Worm (Caenorhabditis elegans) whole organism, L4 larva: ENCODE data around the gene D1025.10.

ENCODE experiments used
- T20F7.1 ChIP-seq: fragments of 200-800 bp; sonication (Bioruptor generic); optimal IDR thresholded peaks from 2 replicates; lab custom pipeline; 2018; ENCODE audit warnings: mild to moderate bottlenecking, missing genetic modification characterization, missing compliant biosample characterization
- T26A8.4 ChIP-seq: fragments of 200-800 bp; sonication (Bioruptor generic); IDR thresholded peaks from 2 replicates; pipeline ENCODE4 v1.3.6; 2022; ENCODE audit warnings: missing genetic modification characterization, missing compliant biosample characterization
- Y105C5A.15 ChIP-seq: fragments of 200-800 bp; sonication (Bioruptor generic); IDR thresholded peaks from 2 replicates; pipeline ENCODE4 v1.3.6; 2022; ENCODE audit warnings: missing genetic modification characterization, missing compliant biosample characterization
- ZK337.2 ChIP-seq: fragments of 200-800 bp; sonication (Bioruptor generic); IDR thresholded peaks from 2 replicates; pipeline ENCODE4 v1.3.6; 2022; ENCODE audit warnings: missing genetic modification reagents, missing genetic modification characterization, missing compliant biosample characterization
- aha-1 ChIP-seq: fragments of 150-350 bp; peaks from one replicate; lab custom pipeline; 2014; ENCODE audit warnings: missing biosample characterization, missing genetic modification characterization
- ama-1 ChIP-seq: fragments of 150-350 bp; optimal IDR thresholded peaks from 2 replicates; lab custom pipeline; 2014; ENCODE audit warnings: inconsistent platforms, mixed read lengths
- arid-1 ChIP-seq: fragments of 200-800 bp; sonication (Bioruptor generic); conservative IDR thresholded peaks from 2 replicates; pipeline ENCODE4 v1.3.6; 2022; ENCODE audit warnings: missing genetic modification reagents, missing genetic modification characterization, missing compliant biosample characterization
- ceh-32 ChIP-seq: sonication (generic microtip); optimal IDR thresholded peaks from 2 replicates; lab custom pipeline; 2016; ENCODE audit warnings: mild to moderate bottlenecking, missing genetic modification characterization, missing compliant biosample characterization; ENCODE audit not compliant: poor library complexity
- ceh-82 ChIP-seq: sonication (generic microtip); optimal IDR thresholded peaks from 2 replicates; lab custom pipeline; 2017; ENCODE audit warnings: missing biosample characterization, missing genetic modification characterization
- cey-2 ChIP-seq: sonication (generic microtip); optimal IDR thresholded peaks from 3 replicates; lab custom pipeline; 2017; ENCODE audit warnings: missing genetic modification characterization, mild to moderate bottlenecking, missing compliant biosample characterization, antibody characterized with exemption, borderline replicate concordance; ENCODE audit not compliant: insufficient read depth
- ctbp-1 ChIP-seq: fragments of 200-800 bp; sonication (Bioruptor generic); IDR thresholded peaks from 2 replicates; pipeline ENCODE4 v1.3.6; 2022; ENCODE audit warnings: missing genetic modification reagents, missing genetic modification characterization, missing compliant biosample characterization
- daf-12 ChIP-seq: fragments of 150-350 bp; optimal IDR thresholded peaks from 2 replicates; lab custom pipeline; 2014; ENCODE audit warnings: missing biosample characterization, missing genetic modification reagents, missing genetic modification characterization
- daf-16 ChIP-seq, 3 experiments: sonication (generic microtip); optimal IDR thresholded peaks; 2 replicates each; lab custom pipeline; 2016 to 2017; ENCODE audit warnings: missing genetic modification characterization in 3 of 3, missing genetic modification reagents in 3 of 3, mild to moderate bottlenecking in 2 of 3, missing compliant biosample characterization in 2 of 3, missing biosample characterization in 1 of 3, moderate library complexity in 1 of 3
- daf-19 ChIP-seq: fragments of 200-800 bp; sonication (Bioruptor generic); conservative IDR thresholded peaks from 2 replicates; pipeline ENCODE4 v1.3.6; 2022; ENCODE audit warnings: missing genetic modification characterization, missing compliant biosample characterization
- dmd-6 ChIP-seq: fragments of 200-800 bp; sonication (Bioruptor generic); IDR thresholded peaks from 2 replicates; pipeline ENCODE4 v1.3.6; 2022; ENCODE audit warnings: missing genetic modification reagents, missing genetic modification characterization, missing compliant biosample characterization
- dmd-8 ChIP-seq: fragments of 200-800 bp; sonication (Bioruptor generic); IDR thresholded peaks from 2 replicates; pipeline ENCODE4 v1.3.6; 2022; ENCODE audit warnings: missing genetic modification characterization, missing compliant biosample characterization
- duxl-1 ChIP-seq: sonication (generic microtip); optimal IDR thresholded peaks from 2 replicates; lab custom pipeline; 2016; ENCODE audit warnings: mild to moderate bottlenecking, missing genetic modification characterization, moderate library complexity, missing compliant biosample characterization; ENCODE audit not compliant: poor library complexity
- dve-1 ChIP-seq: sonication (generic microtip); optimal IDR thresholded peaks from 2 replicates; lab custom pipeline; 2017; ENCODE audit warnings: antibody characterized with exemption, mild to moderate bottlenecking, missing genetic modification characterization, missing compliant biosample characterization; ENCODE audit not compliant: insufficient read depth
- fkh-10 ChIP-seq: fragments of 150-350 bp; optimal IDR thresholded peaks from 2 replicates; lab custom pipeline; 2014; ENCODE audit warnings: missing biosample characterization, missing genetic modification reagents, missing genetic modification characterization
- hif-1 ChIP-seq, 2 experiments: sonication (generic microtip); optimal IDR thresholded peaks; 2 replicates each; lab custom pipeline; 2016 to 2017; ENCODE audit warnings: missing compliant biosample characterization in 2 of 2, missing genetic modification characterization in 2 of 2, missing genetic modification reagents in 2 of 2, missing genotype in 2 of 2, mild to moderate bottlenecking in 1 of 2
- hlh-11 ChIP-seq: fragments of 200-800 bp; sonication (Bioruptor generic); optimal IDR thresholded peaks from 2 replicates; lab custom pipeline; 2018; ENCODE audit warnings: mild to moderate bottlenecking, missing genetic modification characterization, missing compliant biosample characterization
- hlh-30 ChIP-seq: sonication (generic microtip); optimal IDR thresholded peaks from 2 replicates; lab custom pipeline; 2017; ENCODE audit warnings: antibody characterized with exemption, mild to moderate bottlenecking, missing genetic modification characterization, missing compliant biosample characterization; ENCODE audit not compliant: insufficient read depth
- lin-1 ChIP-seq: fragments of 200-800 bp; sonication (Bioruptor generic); IDR thresholded peaks from 2 replicates; pipeline ENCODE4 v1.3.6; 2022; ENCODE audit warnings: missing genetic modification reagents, missing genetic modification characterization, missing compliant biosample characterization
- lin-39 ChIP-seq: fragments of 150-350 bp; optimal IDR thresholded peaks from 2 replicates; lab custom pipeline; 2014; ENCODE audit warnings: missing biosample characterization, missing genetic modification reagents, missing genetic modification characterization
- lir-3 ChIP-seq: sonication (generic microtip); optimal IDR thresholded peaks from 2 replicates; lab custom pipeline; 2016; ENCODE audit warnings: mild to moderate bottlenecking, missing genetic modification characterization, missing compliant biosample characterization
- lsy-2 ChIP-seq, 2 experiments: fragments of 150-350 bp in 1 of 2; sonication (generic microtip) in 1 of 2; optimal IDR thresholded peaks; 2 replicates each; lab custom pipeline; 2014 to 2017; ENCODE audit warnings: missing biosample characterization in 2 of 2, missing genetic modification characterization in 2 of 2
- mxl-2 ChIP-seq: fragments of 200-800 bp; sonication (Bioruptor generic); conservative IDR thresholded peaks from 2 replicates; pipeline ENCODE4 v1.3.6; 2022; ENCODE audit warnings: missing genetic modification reagents, missing genetic modification characterization, missing compliant biosample characterization
- mxl-3 ChIP-seq: fragments of 200-800 bp; sonication (Bioruptor generic); optimal IDR thresholded peaks from 2 replicates; lab custom pipeline; 2018; ENCODE audit warnings: mild to moderate bottlenecking, missing genetic modification characterization, missing compliant biosample characterization
- nhr-11 ChIP-seq: fragments of 150-350 bp; optimal IDR thresholded peaks from 2 replicates; lab custom pipeline; 2014; ENCODE audit warnings: missing biosample characterization, missing genetic modification characterization
- nhr-28 ChIP-seq: fragments of 150-350 bp; optimal IDR thresholded peaks from 2 replicates; lab custom pipeline; 2014; ENCODE audit warnings: missing biosample characterization, missing genetic modification characterization
- nhr-41 ChIP-seq: fragments of 200-800 bp; sonication (Bioruptor generic); IDR thresholded peaks from 2 replicates; pipeline ENCODE4 v1.3.6; 2022; ENCODE audit warnings: missing genetic modification reagents, missing genetic modification characterization, missing compliant biosample characterization
- nhr-48 ChIP-seq: sonication (generic microtip); optimal IDR thresholded peaks from 2 replicates; lab custom pipeline; 2016; ENCODE audit warnings: mild to moderate bottlenecking, missing genetic modification characterization, missing compliant biosample characterization
- nhr-6 ChIP-seq: fragments of 150-350 bp; optimal IDR thresholded peaks from 2 replicates; lab custom pipeline; 2014; ENCODE audit warnings: missing biosample characterization, missing genetic modification characterization
- nhr-77 ChIP-seq: fragments of 150-350 bp; optimal IDR thresholded peaks from 2 replicates; lab custom pipeline; 2014; ENCODE audit warnings: missing biosample characterization, missing genetic modification characterization
- pqm-1 ChIP-seq: sonication (generic microtip); optimal IDR thresholded peaks from 2 replicates; lab custom pipeline; 2017; ENCODE audit warnings: missing biosample characterization, missing genetic modification characterization
- rbr-2 ChIP-seq: sonication (generic microtip); optimal IDR thresholded peaks from 2 replicates; lab custom pipeline; 2016; ENCODE audit warnings: missing genotype, missing genetic modification characterization, missing compliant biosample characterization
- saeg-2 ChIP-seq: fragments of 200-800 bp; sonication (Bioruptor generic); IDR thresholded peaks from 2 replicates; pipeline ENCODE4 v1.3.6; 2022; ENCODE audit warnings: missing genetic modification reagents, missing genetic modification characterization, missing compliant biosample characterization
- sdz-12 ChIP-seq: fragments of 200-800 bp; sonication (Bioruptor generic); optimal IDR thresholded peaks from 2 replicates; lab custom pipeline; 2018; ENCODE audit warnings: mild to moderate bottlenecking, missing genetic modification characterization, missing compliant biosample characterization
- set-16 ChIP-seq: fragments of 200-800 bp; sonication (Bioruptor generic); IDR thresholded peaks from 2 replicates; pipeline ENCODE4 v1.3.6; 2022; ENCODE audit warnings: missing genetic modification reagents, missing genetic modification characterization, missing compliant biosample characterization
- snpc-4 ChIP-seq: fragments of 150-350 bp; optimal IDR thresholded peaks from 2 replicates; lab custom pipeline; 2014; ENCODE audit warnings: missing biosample characterization, missing genetic modification characterization
- spr-1 ChIP-seq: sonication (generic microtip); optimal IDR thresholded peaks from 2 replicates; lab custom pipeline; 2016; ENCODE audit warnings: mild to moderate bottlenecking, missing genetic modification characterization, missing compliant biosample characterization
- spr-3 ChIP-seq: fragments of 200-800 bp; sonication (Bioruptor generic); optimal IDR thresholded peaks from 2 replicates; lab custom pipeline; 2018; ENCODE audit warnings: mild to moderate bottlenecking, missing genetic modification characterization, missing compliant biosample characterization
- unc-130 ChIP-seq: sonication (generic microtip); optimal IDR thresholded peaks from 2 replicates; lab custom pipeline; 2016; ENCODE audit warnings: missing genetic modification reagents, missing genetic modification characterization, missing compliant biosample characterization
- vab-7 ChIP-seq: fragments of 200-800 bp; sonication (Bioruptor generic); IDR thresholded peaks from 2 replicates; pipeline ENCODE4 v1.3.6; 2022; ENCODE audit warnings: missing genetic modification reagents, missing genetic modification characterization, missing compliant biosample characterization
- zfp-2 ChIP-seq: sonication (generic microtip); optimal IDR thresholded peaks from 2 replicates; lab custom pipeline; 2016; ENCODE audit warnings: mild to moderate bottlenecking, missing genetic modification characterization, missing compliant biosample characterization
- zfp-3 ChIP-seq: fragments of 200-800 bp; sonication (Bioruptor generic); conservative IDR thresholded peaks from 2 replicates; pipeline ENCODE4 v1.3.6; 2022; ENCODE audit warnings: missing genetic modification reagents, missing genetic modification characterization, missing compliant biosample characterization
- zip-11 ChIP-seq: fragments of 200-800 bp; sonication (Bioruptor generic); IDR thresholded peaks from 2 replicates; pipeline ENCODE4 v1.3.6; 2022; ENCODE audit warnings: missing genetic modification characterization, missing compliant biosample characterization
- zip-2 ChIP-seq: fragments of 150-350 bp; optimal IDR thresholded peaks from 2 replicates; lab custom pipeline; 2014; ENCODE audit warnings: missing biosample characterization, missing genetic modification characterization
- ztf-7 ChIP-seq: fragments of 150-350 bp; optimal IDR thresholded peaks from 2 replicates; lab custom pipeline; 2014; ENCODE audit warnings: missing biosample characterization, missing genetic modification characterization

Gene D1025.10

DNA sequence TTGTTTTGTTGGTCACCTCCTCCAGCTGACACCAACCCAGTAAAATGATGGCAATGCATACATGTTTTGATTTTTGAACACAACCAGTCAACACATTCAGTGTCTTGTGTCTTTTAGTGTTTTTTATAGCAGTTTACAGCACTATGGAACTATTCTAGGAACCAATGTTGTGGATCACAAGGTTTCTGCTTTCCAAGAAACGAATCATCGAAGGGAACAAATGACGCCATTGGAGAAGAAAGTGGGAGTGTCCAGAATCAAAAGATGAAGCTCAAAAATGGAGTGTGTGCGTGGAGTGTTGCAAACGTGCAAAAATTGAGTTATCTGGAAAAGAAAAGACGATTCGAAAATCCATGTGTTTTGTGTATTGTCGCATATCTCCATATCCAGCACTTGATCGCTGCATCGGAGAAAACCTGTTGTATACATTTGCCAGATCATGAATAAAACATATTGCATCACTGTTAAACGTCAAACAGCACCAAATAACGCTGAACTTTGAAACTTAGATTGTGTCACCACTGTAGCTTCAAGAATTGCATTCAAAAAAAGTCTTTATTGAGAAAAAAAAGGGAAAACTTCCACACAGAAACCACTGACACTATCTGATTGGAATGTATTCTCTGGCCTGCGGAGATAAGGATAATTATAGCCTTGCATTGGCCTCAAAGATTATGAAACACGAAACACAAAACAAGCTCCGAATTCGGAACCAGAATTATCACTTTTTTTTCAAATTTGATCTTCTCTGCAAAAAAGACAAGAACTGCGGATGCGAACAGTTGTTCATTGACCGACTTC, 45.8 kb downstream of the D1025.10 start:
- no peak for TF ChIP-seq cey-2 (tag; lab: Kevin White, UChicago)
- TF ChIP-seq dve-1 (tag; lab: Kevin White, UChicago): peak; percentile 54
- peak; percentile 39 for TF ChIP-seq hlh-11 (tag; lab: Kevin White, UChicago)
- peak; percentile 98 for TF ChIP-seq aha-1 (tag; lab: Kevin White, UChicago)
- no peak for TF ChIP-seq unc-130 (GFP tag; lab: Kevin White, UChicago)
- peak; percentile 78 for TF ChIP-seq hlh-30 (tag; lab: Kevin White, UChicago)
- no peak for TF ChIP-seq snpc-4 (tag; lab: Kevin White, UChicago)
- TF ChIP-seq zip-2 (tag; lab: Kevin White, UChicago): no peak
- no peak for TF ChIP-seq ceh-82 (tag; lab: Kevin White, UChicago)
- TF ChIP-seq fkh-10 (GFP tag; lab: Kevin White, UChicago): peak; percentile 9
- peak; percentile 7 for TF ChIP-seq nhr-6 (tag; lab: Kevin White, UChicago)
- no peak for TF ChIP-seq arid-1
- TF ChIP-seq ceh-32 (tag; lab: Kevin White, UChicago): no peak
- no peak for TF ChIP-seq Y105C5A.15 (GFP tag; lab: Robert Waterston, UW)
- no peak for TF ChIP-seq dmd-8
- TF ChIP-seq saeg-2 (GFP tag; lab: Robert Waterston, UW): 0 out of 2 replicates have a peak, but pooled peaks have one; percentile 31
- no peak for TF ChIP-seq rbr-2
- TF ChIP-seq lir-3: no peak
- no peak for TF ChIP-seq lin-1
- TF ChIP-seq zip-11 (GFP tag; lab: Robert Waterston, UW): no peak
- TF ChIP-seq ctbp-1 (GFP tag; lab: Robert Waterston, UW): peak; percentile 89
- peak; percentile 91 for TF ChIP-seq nhr-28 (tag; lab: Kevin White, UChicago)
- TF ChIP-seq set-16 (GFP tag; lab: Robert Waterston, UW): no peak
- no peak for TF ChIP-seq ztf-7 (tag; lab: Kevin White, UChicago)
- no peak for TF ChIP-seq T26A8.4 (GFP tag; lab: Robert Waterston, UW)
- no peak for TF ChIP-seq spr-3 (GFP tag; lab: Kevin White, UChicago)
- peak; percentile 36; the same call in 1 of the 2 replicates for TF ChIP-seq mxl-2 (GFP tag; lab: Robert Waterston, UW)
- peak in 1 of 2 experiments; percentile 77 for TF ChIP-seq lsy-2 (tag; optimal IDR thresholded peaks at IDR 0.05; lab: Kevin White, UChicago)
- TF ChIP-seq nhr-11 (tag; lab: Kevin White, UChicago): peak; percentile 97
- TF ChIP-seq nhr-77: peak; percentile 61
- peak in 1 of 2 experiments; percentile 36 for TF ChIP-seq daf-16 (GFP tag; optimal IDR thresholded peaks at IDR 0.05; lab: Kevin White, UChicago)
- peak; percentile 28 for TF ChIP-seq daf-16 (tag; optimal IDR thresholded peaks at IDR 0.05; lab: Kevin White, UChicago)
- TF ChIP-seq daf-12 (tag; lab: Kevin White, UChicago): no peak
- TF ChIP-seq daf-19 (GFP tag; lab: Robert Waterston, UW): no peak
- TF ChIP-seq dmd-6 (GFP tag; lab: Robert Waterston, UW): peak; percentile 82
- TF ChIP-seq pqm-1: no peak
- no peak for TF ChIP-seq sdz-12
- TF ChIP-seq zfp-3: no peak
- no peak for TF ChIP-seq zfp-2 (tag; lab: Kevin White, UChicago)
- TF ChIP-seq nhr-41: no peak
- no peak for TF ChIP-seq lin-39 (tag; lab: Kevin White, UChicago)
- no peak for TF ChIP-seq mxl-3 (GFP tag; lab: Kevin White, UChicago)
- TF ChIP-seq hif-1 (tag; optimal IDR thresholded peaks at IDR 0.05; lab: Kevin White, UChicago): peak in 1 of 2 experiments; percentile 82
- TF ChIP-seq nhr-48 (tag; lab: Kevin White, UChicago): peak; percentile 90
- no peak for TF ChIP-seq ZK337.2 (GFP tag; lab: Robert Waterston, UW)
- TF ChIP-seq ama-1 (lab: Kevin White, UChicago): no peak
- TF ChIP-seq T20F7.1 (GFP tag; lab: Kevin White, UChicago): no peak
- no peak for TF ChIP-seq spr-1 (tag; lab: Kevin White, UChicago)
- TF ChIP-seq duxl-1 (tag; lab: Kevin White, UChicago): no peak
- TF ChIP-seq vab-7: no peak
